Fruit fly (Drosophila melanogaster) whole organism, embryonic: ENCODE results near the gene CG33969.

ENCODE experiments used
- Ada2b ChIP-seq: fragments of 200-800 bp; sonication (Bioruptor generic); IDR thresholded peaks from 2 replicates; pipeline ENCODE4 v1.3.6; 2022; ENCODE audit warnings: missing biosample characterization, missing genetic modification characterization
- CG10321 ChIP-seq: fragments of 200-800 bp; sonication (Bioruptor generic); IDR thresholded peaks from 2 replicates; pipeline ENCODE4 v1.3.6; 2022; ENCODE audit warnings: missing biosample characterization, missing genetic modification characterization
- CG11247 ChIP-seq: fragments of 200-800 bp; sonication (Bioruptor generic); IDR thresholded peaks from 2 replicates; pipeline ENCODE4 v1.3.6; 2022; ENCODE audit warnings: missing biosample characterization, missing genetic modification characterization
- CG11504 ChIP-seq: fragments of 200-800 bp; sonication (Bioruptor generic); optimal IDR thresholded peaks from 3 replicates; lab custom pipeline; 2019; ENCODE audit warnings: missing biosample characterization, mild to moderate bottlenecking, missing genetic modification characterization, moderate library complexity
- CG12769 ChIP-seq: fragments of 200-800 bp; sonication (Bioruptor generic); optimal IDR thresholded peaks from 2 replicates; lab custom pipeline; 2019; ENCODE audit warnings: missing biosample characterization, mild to moderate bottlenecking, missing genetic modification characterization, moderate library complexity
- CG13123 ChIP-seq: fragments of 200-800 bp; sonication (Bioruptor generic); optimal IDR thresholded peaks from 2 replicates; lab custom pipeline; 2016; ENCODE audit warnings: missing biosample characterization, missing genetic modification characterization
- CG13775 ChIP-seq: fragments of 200-800 bp; sonication (Bioruptor generic); optimal IDR thresholded peaks from 3 replicates; lab custom pipeline; 2017; ENCODE audit warnings: missing biosample characterization, mild to moderate bottlenecking, missing genetic modification characterization
- CG14860 ChIP-seq: fragments of 200-800 bp; sonication (Bioruptor generic); IDR thresholded peaks from 3 replicates; pipeline ENCODE4 v1.3.6; 2022; ENCODE audit warnings: missing biosample characterization, missing genetic modification characterization; ENCODE audit not compliant: partially characterized antibody
- CG14965 ChIP-seq: fragments of 200-800 bp; sonication (Bioruptor generic); optimal IDR thresholded peaks from 2 replicates; lab custom pipeline; 2016; ENCODE audit warnings: missing biosample characterization, missing genetic modification characterization, borderline replicate concordance
- CG15514 ChIP-seq: fragments of 200-800 bp; sonication (Bioruptor generic); optimal IDR thresholded peaks from 3 replicates; lab custom pipeline; 2017; ENCODE audit warnings: missing biosample characterization, missing genetic modification characterization, mild to moderate bottlenecking, moderate library complexity, missing genetic modification reagents
- CG16815 ChIP-seq: fragments of 200-800 bp; sonication (Bioruptor generic); optimal IDR thresholded peaks from 3 replicates; lab custom pipeline; 2017; ENCODE audit warnings: missing biosample characterization, mild to moderate bottlenecking, missing genetic modification characterization
- CG16863 ChIP-seq: fragments of 200-800 bp; sonication (Bioruptor generic); optimal IDR thresholded peaks from 3 replicates; lab custom pipeline; 2016; ENCODE audit warnings: missing biosample characterization, missing genetic modification characterization
- CG17568 ChIP-seq: fragments of 200-800 bp; sonication (Bioruptor generic); optimal IDR thresholded peaks from 2 replicates; lab custom pipeline; 2018; ENCODE audit warnings: missing biosample characterization, mild to moderate bottlenecking, missing genetic modification characterization, moderate library complexity
- CG2120 ChIP-seq: fragments of 200-800 bp; sonication (Bioruptor generic); optimal IDR thresholded peaks from 3 replicates; lab custom pipeline; 2016; ENCODE audit warnings: missing biosample characterization, missing genetic modification characterization
- CG2678 ChIP-seq: fragments of 200-800 bp; sonication (Bioruptor generic); optimal IDR thresholded peaks from 3 replicates; lab custom pipeline; 2019; ENCODE audit warnings: missing biosample characterization, mild to moderate bottlenecking, missing genetic modification characterization, moderate library complexity
- CG2712 ChIP-seq: fragments of 200-800 bp; optimal IDR thresholded peaks from 3 replicates; lab custom pipeline; 2019; ENCODE audit warnings: missing biosample characterization, mild to moderate bottlenecking, missing genetic modification characterization, moderate library complexity
- CG32772 ChIP-seq: fragments of 200-800 bp; sonication (Bioruptor generic); IDR thresholded peaks from 2 replicates; pipeline ENCODE4 v1.3.6; 2022; ENCODE audit warnings: missing biosample characterization, missing genetic modification characterization
- CG4328 ChIP-seq: fragments of 200-800 bp; sonication (Bioruptor generic); optimal IDR thresholded peaks from 3 replicates; lab custom pipeline; 2017; ENCODE audit warnings: missing biosample characterization, missing genetic modification reagents, missing genetic modification characterization
- CG4404 ChIP-seq: fragments of 200-800 bp; sonication (Bioruptor generic); IDR thresholded peaks from 2 replicates; pipeline ENCODE4 v1.3.6; 2022; ENCODE audit warnings: missing biosample characterization, missing genetic modification characterization
- CG4820 ChIP-seq: fragments of 200-800 bp; sonication (Bioruptor generic); optimal IDR thresholded peaks from 3 replicates; lab custom pipeline; 2016; ENCODE audit warnings: missing biosample characterization, missing genetic modification characterization
- CG5245 ChIP-seq: fragments of 200-800 bp; sonication (Bioruptor generic); optimal IDR thresholded peaks from 3 replicates; lab custom pipeline; 2016; ENCODE audit warnings: missing biosample characterization, missing genetic modification characterization
- CG6683 ChIP-seq: fragments of 200-800 bp; sonication (Bioruptor generic); optimal IDR thresholded peaks from 2 replicates; lab custom pipeline; 2017; ENCODE audit warnings: missing biosample characterization, mild to moderate bottlenecking, missing genetic modification characterization, missing genetic modification reagents
- CG9215 ChIP-seq: fragments of 200-800 bp; sonication (Bioruptor generic); IDR thresholded peaks from 2 replicates; pipeline ENCODE4 v1.3.6; 2022; ENCODE audit warnings: missing biosample characterization, missing genetic modification characterization
- CG9437 ChIP-seq: fragments of 200-800 bp; sonication (Bioruptor generic); optimal IDR thresholded peaks from 2 replicates; lab custom pipeline; 2018; ENCODE audit warnings: missing biosample characterization, mild to moderate bottlenecking, missing genetic modification characterization
- CTCF ChIP-seq: fragments of 200-800 bp; sonication (Bioruptor generic); optimal IDR thresholded peaks from 2 replicates; lab custom pipeline; 2017; ENCODE audit warnings: missing biosample characterization, mild to moderate bottlenecking, missing genetic modification characterization, moderate library complexity
- E2f2 ChIP-seq: fragments of 200-800 bp; sonication (Bioruptor generic); IDR thresholded peaks from 2 replicates; pipeline ENCODE4 v1.3.6; 2022; ENCODE audit warnings: missing biosample characterization, missing genetic modification characterization
- Fer1 ChIP-seq: fragments of 200-800 bp; sonication (Bioruptor generic); optimal IDR thresholded peaks from 2 replicates; lab custom pipeline; 2017; ENCODE audit warnings: missing biosample characterization, mild to moderate bottlenecking, missing genetic modification characterization
- Gsc ChIP-seq: fragments of 200-800 bp; sonication (Bioruptor generic); IDR thresholded peaks from 2 replicates; pipeline ENCODE4 v1.3.6; 2022; ENCODE audit warnings: missing biosample characterization, missing genetic modification characterization
- Gug ChIP-seq: fragments of 200-800 bp; sonication (Bioruptor generic); IDR thresholded peaks from 4 replicates; pipeline ENCODE4 v1.3.6; 2022; ENCODE audit warnings: missing biosample characterization, missing genetic modification characterization
- HLH4C ChIP-seq: fragments of 200-800 bp; sonication (Bioruptor generic); IDR thresholded peaks from 3 replicates; pipeline ENCODE4 v1.3.6; 2022; ENCODE audit warnings: missing biosample characterization, missing genetic modification characterization; ENCODE audit not compliant: partially characterized antibody
- Hmx ChIP-seq: fragments of 200-800 bp; sonication (Bioruptor generic); optimal IDR thresholded peaks from 2 replicates; lab custom pipeline; 2016; ENCODE audit warnings: missing biosample characterization, missing genetic modification characterization
- Hr3 ChIP-seq: fragments of 200-800 bp; sonication (Bioruptor generic); optimal IDR thresholded peaks from 3 replicates; lab custom pipeline; 2016; ENCODE audit warnings: missing biosample characterization, missing genetic modification characterization
- Lpt ChIP-seq: fragments of >200 bp; optimal IDR thresholded peaks from 2 replicates; lab custom pipeline; 2018; ENCODE audit warnings: missing biosample characterization, missing genetic modification characterization
- NFAT ChIP-seq: fragments of 200-800 bp; sonication (Bioruptor generic); IDR thresholded peaks from 2 replicates; pipeline ENCODE4 v1.3.6; 2022; ENCODE audit warnings: missing biosample characterization, missing genetic modification characterization
- Poxn ChIP-seq: fragments of 200-800 bp; sonication (Bioruptor generic); IDR thresholded peaks from 2 replicates; pipeline ENCODE4 v1.3.6; 2022; ENCODE audit warnings: missing biosample characterization, missing genetic modification characterization
- Side ChIP-seq: fragments of 200-800 bp; sonication (Bioruptor generic); optimal IDR thresholded peaks from 2 replicates; lab custom pipeline; 2016; ENCODE audit warnings: missing biosample characterization, missing genetic modification characterization
- Sox102F ChIP-seq: fragments of 200-800 bp; sonication (Bioruptor generic); optimal IDR thresholded peaks from 2 replicates; lab custom pipeline; 2018; ENCODE audit warnings: missing biosample characterization, mild to moderate bottlenecking, missing genetic modification characterization, moderate library complexity
- YL-1 ChIP-seq: fragments of 200-800 bp; sonication (Bioruptor generic); optimal IDR thresholded peaks from 3 replicates; lab custom pipeline; 2017; ENCODE audit warnings: missing biosample characterization, mild to moderate bottlenecking, missing genetic modification characterization
- corto ChIP-seq: fragments of 200-800 bp; sonication (Bioruptor generic); optimal IDR thresholded peaks from 2 replicates; lab custom pipeline; 2016; ENCODE audit warnings: missing biosample characterization, mild to moderate bottlenecking, missing genetic modification characterization, moderate library complexity
- crol ChIP-seq: fragments of 200-800 bp; sonication (Bioruptor generic); IDR thresholded peaks from 2 replicates; pipeline ENCODE4 v1.3.6; 2022; ENCODE audit warnings: missing biosample characterization, missing genetic modification characterization
- dmrt11E ChIP-seq: fragments of 200-800 bp; sonication (Bioruptor generic); optimal IDR thresholded peaks from 3 replicates; lab custom pipeline; 2018; ENCODE audit warnings: missing biosample characterization, mild to moderate bottlenecking, missing genetic modification characterization, moderate library complexity
- fru ChIP-seq: fragments of >200 bp; optimal IDR thresholded peaks from 2 replicates; lab custom pipeline; 2017
- gcm ChIP-seq: fragments of 200-800 bp; sonication (Bioruptor generic); optimal IDR thresholded peaks from 2 replicates; lab custom pipeline; 2019; ENCODE audit warnings: missing biosample characterization, mild to moderate bottlenecking, missing genetic modification characterization, moderate library complexity
- grau ChIP-seq: fragments of 200-800 bp; optimal IDR thresholded peaks from 3 replicates; lab custom pipeline; 2019; ENCODE audit warnings: missing biosample characterization, mild to moderate bottlenecking, missing genetic modification characterization, moderate library complexity
- hth ChIP-seq: fragments of >200 bp; optimal IDR thresholded peaks from 2 replicates; lab custom pipeline; 2017; ENCODE audit warnings: inconsistent platforms
- jing ChIP-seq: fragments of 200-800 bp; sonication (Bioruptor generic); optimal IDR thresholded peaks from 2 replicates; lab custom pipeline; 2018; ENCODE audit warnings: missing biosample characterization, mild to moderate bottlenecking, missing genetic modification characterization
- ken ChIP-seq: fragments of 200-800 bp; sonication (Bioruptor generic); IDR thresholded peaks from 3 replicates; pipeline ENCODE4 v1.3.6; 2022; ENCODE audit warnings: missing biosample characterization, missing genetic modification characterization
- mld ChIP-seq: fragments of 200-800 bp; sonication (Bioruptor generic); IDR thresholded peaks from 3 replicates; pipeline ENCODE4 v1.3.6; 2022; ENCODE audit warnings: missing biosample characterization, missing genetic modification characterization; ENCODE audit not compliant: partially characterized antibody
- pita ChIP-seq: fragments of 200-800 bp; sonication (Bioruptor generic); optimal IDR thresholded peaks from 2 replicates; lab custom pipeline; 2017; ENCODE audit warnings: missing biosample characterization, mild to moderate bottlenecking, missing genetic modification characterization
- sim ChIP-seq: fragments of 200-800 bp; sonication (Bioruptor generic); IDR thresholded peaks from 2 replicates; pipeline ENCODE4 v1.3.6; 2022; ENCODE audit warnings: missing biosample characterization, missing genetic modification characterization
- so ChIP-seq: fragments of 200-800 bp; sonication (Bioruptor generic); IDR thresholded peaks from 3 replicates; pipeline ENCODE4 v1.3.6; 2022; ENCODE audit warnings: missing biosample characterization, missing genetic modification characterization

Gene CG33969

dm6 chr3L:20399550-20400109, 6.3 kb upstream of the CG33969 start (continued):
- TF ChIP-seq CG13775 (GFP tag; lab: Kevin White, UChicago) (peak; percentile 87), CG32772 (GFP tag; lab: Robert Waterston, UW) (peak; percentile 66), Sox102F (GFP tag; lab: Kevin White, UChicago) (peak; percentile 92), crol (GFP tag; lab: Robert Waterston, UW) (no peak), CG5245 (GFP tag; lab: Kevin White, UChicago) (peak; percentile 72), fru (lab: Kevin White, UChicago) (no peak), dmrt11E (tag; lab: Kevin White, UChicago) (peak; percentile 71), Poxn (GFP tag; lab: Robert Waterston, UW) (peak; percentile 19; the same call in 1 of the 2 replicates), Hr3 (GFP tag; lab: Kevin White, UChicago) (peak; percentile 88), CG9437 (peak; percentile 85), CG16863 (GFP tag; lab: Kevin White, UChicago) (peak; percentile 80), CG4328 (GFP tag; lab: Kevin White, UChicago) (peak; percentile 87), Side (GFP tag; lab: Kevin White, UChicago) (peak; percentile 67), CG16815 (GFP tag; lab: Kevin White, UChicago) (peak; percentile 77), gcm (GFP tag; lab: Kevin White, UChicago) (peak; percentile 89), Fer1 (GFP tag; lab: Kevin White, UChicago) (peak; percentile 88), CG17568 (GFP tag; lab: Kevin White, UChicago) (peak; percentile 83), jing (GFP tag; lab: Kevin White, UChicago) (peak; percentile 77), CG2712 (tag; lab: Kevin White, UChicago) (peak; percentile 90), pita (GFP tag; lab: Kevin White, UChicago) (no peak), Gsc (GFP tag; lab: Robert Waterston, UW) (no peak), HLH4C (GFP tag; lab: Robert Waterston, UW) (no peak), YL-1 (GFP tag; lab: Kevin White, UChicago) (peak; percentile 47), so (GFP tag; lab: Robert Waterston, UW) (peak; percentile 73), CG15514 (peak; percentile 78), grau (tag; lab: Kevin White, UChicago) (peak; percentile 92), CG10321 (GFP tag; lab: Robert Waterston, UW) (peak; percentile 54; the same call in 1 of the 2 replicates), corto (GFP tag; lab: Kevin White, UChicago) (peak; percentile 83), CG9215 (peak; percentile 83), CG13123 (GFP tag; lab: Kevin White, UChicago) (peak; percentile 67), NFAT (GFP tag; lab: Robert Waterston, UW) (peak; percentile 79), CG6683 (peak; percentile 70), E2f2 (peak; percentile 64; the same call in 1 of the 2 replicates), Hmx (GFP tag; lab: Kevin White, UChicago) (peak; percentile 54), CG12769 (peak; percentile 89), Gug (GFP tag; lab: Robert Waterston, UW) (peak; percentile 87), CG2120 (peak; percentile 93), CG2678 (tag; lab: Kevin White, UChicago) (peak; percentile 95), CG4820 (GFP tag; lab: Kevin White, UChicago) (peak; percentile 80), CG4404 (GFP tag; lab: Robert Waterston, UW) (peak; percentile 67), CG14860 (GFP tag; lab: Robert Waterston, UW) (no peak), mld (GFP tag; lab: Robert Waterston, UW) (no peak), CG14965 (GFP tag; lab: Kevin White, UChicago) (peak; percentile 45), Lpt (GFP tag; lab: Kevin White, UChicago) (no peak), CG11504 (tag; lab: Kevin White, UChicago) (peak; percentile 91), CTCF (GFP tag; lab: Kevin White, UChicago) (peak; percentile 33), CG11247 (GFP tag; lab: Robert Waterston, UW) (peak; percentile 77), Ada2b (GFP tag; lab: Robert Waterston, UW) (peak; percentile 80), hth (lab: Kevin White, UChicago) (no peak), ken (GFP tag; lab: Robert Waterston, UW) (peak; percentile 56; the same call in 1 of the 3 replicates), sim (GFP tag; lab: Robert Waterston, UW) (peak; percentile 24; the same call in 1 of the 2 replicates)
